Worm (Caenorhabditis elegans): ENCODE data around the gene npax-2.

The npax-2 gene

DNA sequence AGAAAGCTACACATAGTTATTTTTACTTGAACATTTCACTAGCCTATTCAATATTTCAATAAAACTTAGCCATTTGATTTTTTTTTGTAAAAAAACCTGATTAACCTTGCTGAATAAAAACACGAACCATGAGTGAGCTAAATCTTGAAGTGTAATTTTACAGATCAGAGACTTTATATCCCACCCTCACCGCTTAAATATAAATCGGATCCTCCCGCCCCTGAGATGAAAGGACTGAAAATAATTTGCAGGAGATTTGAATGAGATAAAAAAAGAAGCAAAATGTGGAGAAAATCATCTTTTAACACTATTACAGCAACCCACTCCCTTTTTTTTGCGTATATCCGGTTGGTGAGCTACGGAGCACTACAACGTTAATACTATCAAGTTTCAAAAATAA is at the start of gene npax-2:
npax-2 (minus strand) TSS at position 101 of the 400 bp plus-strand sequence.
- TF ChIP-seq ets-4 (tag; optimal IDR thresholded peaks at IDR 0.05) = no peak
- no peak for TF ChIP-seq npax-4 (tag; optimal IDR thresholded peaks at IDR 0.05)
- TF ChIP-seq hlh-30 (tag; optimal IDR thresholded peaks at IDR 0.05; ENCODE audit: insufficient read depth) = no peak
- TF ChIP-seq ref-2 (tag; optimal IDR thresholded peaks at IDR 0.05) = no peak

ce11 chrX:2199140-2199539 is 49.2 kb upstream of the npax-2 start, which contains the start of gene T24C12.1:
Gene T24C12.1 (plus strand): TSS chrX:2199440.
- TF ChIP-seq K09A11.1 (tag; optimal IDR thresholded peaks at IDR 0.05; ENCODE audit: insufficient read depth) = no peak
- TF ChIP-seq unc-3 (GFP tag; conservative IDR thresholded peaks at IDR 0.05) = no peak
- TF ChIP-seq unc-3 (tag; optimal IDR thresholded peaks at IDR 0.05) = no peak
- TF ChIP-seq fkh-10 (GFP tag; optimal IDR thresholded peaks at IDR 0.05) = no peak
- no peak for TF ChIP-seq ceh-19 (GFP tag; optimal IDR thresholded peaks at IDR 0.05)
- TF ChIP-seq sdc-2 (tag; optimal IDR thresholded peaks at IDR 0.05) = no peak
- no peak for TF ChIP-seq ceh-6 (GFP tag; optimal IDR thresholded peaks at IDR 0.05)
- TF ChIP-seq odd-2 (tag; optimal IDR thresholded peaks at IDR 0.05) = no peak
- TF ChIP-seq syd-9 (tag; optimal IDR thresholded peaks at IDR 0.05) = no peak

DNA sequence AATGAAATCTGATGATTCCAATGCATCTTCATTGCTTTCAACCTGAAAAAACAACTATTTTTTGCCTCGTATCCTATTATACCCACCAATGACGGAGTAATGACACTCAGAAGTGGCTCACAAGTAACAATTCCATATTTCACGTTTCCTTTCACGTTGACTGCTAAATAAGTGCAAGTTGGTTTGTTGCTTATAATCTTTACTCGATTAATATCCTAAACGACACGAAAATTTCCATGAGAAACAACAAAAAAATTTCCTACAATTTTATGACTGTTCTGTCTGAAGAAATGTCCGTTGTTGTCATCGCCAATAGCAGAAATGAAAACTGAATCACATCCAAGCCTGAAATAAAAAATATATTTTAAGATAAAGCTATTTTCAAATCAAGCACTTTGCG is 47.5 kb upstream of the npax-2 start:
- TF ChIP-seq pha-4 (tag; optimal IDR thresholded peaks at IDR 0.05) (no peak), ceh-30 (tag; optimal IDR thresholded peaks at IDR 0.05) (no peak), unc-86 (tag; optimal IDR thresholded peaks at IDR 0.05) (no peak), mec-3 (tag; optimal IDR thresholded peaks at IDR 0.05; ENCODE audit: borderline replicate concordance) (no peak), eyg-1 (tag; optimal IDR thresholded peaks at IDR 0.05) (no peak)

ce11 chrX:2191925-2192554 is 42.1 kb upstream of the npax-2 start, which contains the start of gene gap-1:
Gene gap-1 (plus strand): TSS chrX:2192504.
- TF ChIP-seq tbx-2 (tag; optimal IDR thresholded peaks at IDR 0.05) = no peak
- no peak for TF ChIP-seq che-1 (tag; optimal IDR thresholded peaks at IDR 0.05)
- TF ChIP-seq unc-42 (tag; optimal IDR thresholded peaks at IDR 0.05) = no peak
- no peak for TF ChIP-seq C38D4.7 (GFP tag; optimal IDR thresholded peaks at IDR 0.05)
- no peak for TF ChIP-seq syd-9 (tag; optimal IDR thresholded peaks at IDR 0.05)
- TF ChIP-seq ceh-19 (GFP tag; optimal IDR thresholded peaks at IDR 0.05) = no peak
- TF ChIP-seq ama-1 (optimal IDR thresholded peaks at IDR 0.05) = no peak
- TF ChIP-seq unc-86 (tag; optimal IDR thresholded peaks at IDR 0.05) = no peak
- TF ChIP-seq ets-4 (tag; optimal IDR thresholded peaks at IDR 0.05) = no peak
- no peak for TF ChIP-seq ceh-6 (GFP tag; optimal IDR thresholded peaks at IDR 0.05)
- no peak for TF ChIP-seq zip-5 (tag; optimal IDR thresholded peaks at IDR 0.05)

DNA sequence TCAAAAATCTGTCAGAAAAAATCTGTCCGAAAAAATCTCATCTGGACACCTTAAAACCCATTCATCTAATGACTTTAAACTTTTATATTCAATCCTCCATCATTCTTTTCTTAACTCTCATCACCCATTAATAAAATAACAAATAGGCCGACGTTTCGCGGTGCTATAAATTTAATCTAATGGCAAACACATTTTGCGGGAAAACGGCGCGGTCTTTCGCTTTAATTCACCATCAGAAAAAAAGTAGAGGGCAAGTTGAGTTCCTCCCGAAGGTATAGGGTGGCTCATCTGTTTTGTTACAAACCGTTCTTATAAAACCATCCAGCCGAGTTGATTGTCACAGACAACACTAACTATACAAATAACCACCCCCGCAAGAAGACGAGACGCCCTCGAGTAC is 40.8 kb upstream of the npax-2 start:
- TF ChIP-seq unc-3 (GFP tag; conservative IDR thresholded peaks at IDR 0.05) = no peak
- TF ChIP-seq unc-3 (tag; optimal IDR thresholded peaks at IDR 0.05) = no peak

DNA sequence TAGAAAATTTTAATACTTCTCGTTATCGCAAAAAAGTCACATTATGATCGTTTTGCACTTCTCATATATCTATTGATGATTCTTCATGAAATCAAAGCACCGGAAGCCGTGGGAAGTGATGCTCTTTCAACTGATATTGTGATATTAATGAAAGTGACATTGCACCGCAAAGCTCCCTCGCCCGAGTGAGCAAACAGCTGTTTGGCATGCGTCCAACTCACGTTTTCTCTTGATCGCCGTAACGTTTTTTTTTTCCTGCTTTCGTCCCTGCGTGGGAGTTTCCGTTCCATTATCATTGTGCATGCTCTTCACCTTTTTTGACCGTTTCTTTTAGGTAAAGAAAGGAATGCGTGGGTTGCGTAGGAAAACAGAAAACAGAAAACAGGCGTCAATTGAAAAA is 39.0 kb upstream of the npax-2 start:
- no peak for TF ChIP-seq ceh-9 (tag; optimal IDR thresholded peaks at IDR 0.05)
- TF ChIP-seq ama-1 (optimal IDR thresholded peaks at IDR 0.05) = no peak
- TF ChIP-seq ceh-18 (tag; optimal IDR thresholded peaks at IDR 0.05) = peak; percentile 42
- no peak for TF ChIP-seq ahr-1 (tag; optimal IDR thresholded peaks at IDR 0.05)
- TF ChIP-seq sox-2 (GFP tag; IDR thresholded peaks at IDR 0.05) = no peak

DNA sequence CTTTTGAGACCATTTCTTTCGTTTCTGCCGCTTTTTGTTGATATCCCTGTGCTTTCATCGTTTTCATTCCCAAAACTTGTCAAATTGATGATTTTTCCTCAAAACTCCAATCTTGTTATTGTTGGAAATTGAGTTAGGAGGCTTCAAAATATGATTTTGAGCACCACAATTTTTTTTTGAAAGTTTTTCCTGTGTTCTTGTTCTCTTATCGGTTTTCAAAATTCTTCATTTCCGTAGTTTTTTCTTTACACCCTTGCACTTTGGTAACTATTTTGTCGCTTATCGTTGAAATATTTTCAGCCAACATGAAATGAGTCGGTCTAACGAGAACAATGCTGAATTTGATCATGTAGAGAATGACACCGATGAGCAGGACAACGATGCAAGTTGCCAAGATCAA is 30.7 kb upstream of the npax-2 start, which contains the start of gene F48B9.1:
F48B9.1 (plus strand) TSS at position 301 of the 400 bp plus-strand sequence.
- no peak for TF ChIP-seq elt-4 (tag; optimal IDR thresholded peaks at IDR 0.05)
- no peak for TF ChIP-seq ets-4 (tag; optimal IDR thresholded peaks at IDR 0.05)
- no peak for TF ChIP-seq ahr-1 (tag; optimal IDR thresholded peaks at IDR 0.05)
- no peak for TF ChIP-seq pat-9 (tag; optimal IDR thresholded peaks at IDR 0.05)
- no peak for TF ChIP-seq fkh-6 (tag; optimal IDR thresholded peaks at IDR 0.05)
- TF ChIP-seq ceh-45 (GFP tag; IDR thresholded peaks at IDR 0.05) = no peak
- no peak for TF ChIP-seq ceh-22 (tag; optimal IDR thresholded peaks at IDR 0.05)
- no peak for TF ChIP-seq unc-55 (GFP tag; optimal IDR thresholded peaks at IDR 0.05)
- TF ChIP-seq dmd-4 (tag; optimal IDR thresholded peaks at IDR 0.05; ENCODE audit: borderline replicate concordance) = no peak
- TF ChIP-seq unc-3 (GFP tag; conservative IDR thresholded peaks at IDR 0.05) = no peak
- no peak for TF ChIP-seq unc-3 (tag; optimal IDR thresholded peaks at IDR 0.05)
- no peak for TF ChIP-seq pag-3 (tag; optimal IDR thresholded peaks at IDR 0.05; ENCODE audit: borderline replicate concordance)
- no peak for TF ChIP-seq ceh-31 (tag; optimal IDR thresholded peaks at IDR 0.05)
- no peak for TF ChIP-seq ceh-6 (GFP tag; optimal IDR thresholded peaks at IDR 0.05)
- no peak for TF ChIP-seq zip-5 (tag; optimal IDR thresholded peaks at IDR 0.05)
- TF ChIP-seq odd-2 (tag; optimal IDR thresholded peaks at IDR 0.05) = no peak
- no peak for TF ChIP-seq ceh-2 (tag; optimal IDR thresholded peaks at IDR 0.05)
- no peak for TF ChIP-seq pha-2 (tag; optimal IDR thresholded peaks at IDR 0.05)
- no peak for TF ChIP-seq Y22D7AL.16 (tag; optimal IDR thresholded peaks at IDR 0.05)
- no peak for TF ChIP-seq sdc-2 (tag; optimal IDR thresholded peaks at IDR 0.05)
